Fruit fly (Drosophila melanogaster): Measurements from ENCODE around the gene Bili.

Bili gene

dm6 chr3R:25122736-25123211 lies 8.3 kb upstream of the Bili start, which contains the start of the genes CG31510 and TTLL5:
Gene CG31510 (minus strand): TSS chr3R:25122920.
Gene TTLL5 (minus strand): TSS chr3R:25122920.
- TF ChIP-seq toe (GFP tag; optimal IDR thresholded peaks at IDR 0.05) (no peak), bab1 (GFP tag; optimal IDR thresholded peaks at IDR 0.05) (peak; percentile 37)

DNA sequence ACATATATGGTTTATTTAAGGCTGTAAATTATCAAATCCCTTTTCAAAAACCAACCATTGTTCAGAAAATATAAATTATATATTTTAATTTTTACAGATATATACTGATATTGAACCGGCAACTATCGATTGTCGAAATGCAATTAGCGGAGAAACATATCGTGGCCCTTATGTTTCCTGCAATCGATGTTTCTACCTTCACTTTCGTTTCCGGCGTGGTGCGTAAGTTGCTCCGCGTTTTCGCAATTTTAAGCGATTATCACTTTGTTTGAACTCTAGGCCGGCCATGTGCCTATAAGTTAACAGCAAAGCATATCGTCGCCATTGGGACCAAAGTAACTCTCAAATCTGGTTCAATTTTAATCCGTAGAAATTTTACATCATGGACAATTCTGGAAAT lies 7.8 kb upstream of the Bili start, which contains the start of gene vig2:
Gene vig2 (plus strand): TSS at position 112 of the 400 bp plus-strand sequence.
- TF ChIP-seq CG12768 (GFP tag; optimal IDR thresholded peaks at IDR 0.05): peak; percentile 31
- TF ChIP-seq CG1620 (GFP tag; optimal IDR thresholded peaks at IDR 0.05): peak; percentile 62
- TF ChIP-seq CG7101 (tag; optimal IDR thresholded peaks at IDR 0.05): peak; percentile 47
- peak; percentile 61 for TF ChIP-seq CG7045 (GFP tag; optimal IDR thresholded peaks at IDR 0.05)
- peak; percentile 48 for TF ChIP-seq Hr96 (GFP tag; optimal IDR thresholded peaks at IDR 0.05)
- TF ChIP-seq ovo (GFP tag; optimal IDR thresholded peaks at IDR 0.05): peak; percentile 37
- TF ChIP-seq CG11617 (GFP tag; optimal IDR thresholded peaks at IDR 0.05): peak; percentile 61
- peak; percentile 4 for TF ChIP-seq CG33017 (tag; optimal IDR thresholded peaks at IDR 0.05)
- peak; percentile 32 for TF ChIP-seq pad (GFP tag; optimal IDR thresholded peaks at IDR 0.05)
- TF ChIP-seq Mnt (GFP tag; optimal IDR thresholded peaks at IDR 0.05): peak; percentile 32
- TF ChIP-seq Crg-1 (GFP tag; optimal IDR thresholded peaks at IDR 0.05): peak; percentile 36
- TF ChIP-seq CG5204 (GFP tag; optimal IDR thresholded peaks at IDR 0.05): peak; percentile 33
- peak; percentile 7 for TF ChIP-seq tj (GFP tag; optimal IDR thresholded peaks at IDR 0.05)
- peak; percentile 14 for TF ChIP-seq bab1 (GFP tag; optimal IDR thresholded peaks at IDR 0.05)

DNA sequence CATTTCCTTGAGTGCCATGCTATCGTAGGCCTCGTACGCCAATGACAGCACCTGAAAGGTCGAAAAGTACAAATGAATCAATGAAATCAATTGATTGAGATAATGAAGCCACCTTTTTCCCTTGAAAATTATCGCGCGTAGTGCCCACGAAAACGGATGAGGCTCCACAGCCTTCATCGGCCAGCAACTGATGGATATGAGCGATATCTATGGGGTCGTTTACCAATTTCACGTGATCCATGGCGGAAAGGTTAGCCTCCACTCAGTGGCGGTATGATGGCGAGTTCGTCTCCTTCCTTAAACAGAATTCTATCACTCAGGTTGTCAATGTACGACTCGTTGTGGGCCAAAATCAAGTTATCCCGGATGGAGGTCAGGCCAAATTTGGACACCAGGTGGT lies 4.3 kb upstream of the Bili start:
- no peak for TF ChIP-seq ovo (GFP tag; optimal IDR thresholded peaks at IDR 0.05)
- TF ChIP-seq cnc (optimal IDR thresholded peaks at IDR 0.05): no peak
- no peak for TF ChIP-seq pad (GFP tag; optimal IDR thresholded peaks at IDR 0.05)
- TF ChIP-seq CG12768 (GFP tag; optimal IDR thresholded peaks at IDR 0.05): no peak
- TF ChIP-seq Hr96 (GFP tag; optimal IDR thresholded peaks at IDR 0.05): no peak
- no peak for TF ChIP-seq toe (GFP tag; optimal IDR thresholded peaks at IDR 0.05)
- TF ChIP-seq CG5204 (GFP tag; optimal IDR thresholded peaks at IDR 0.05): no peak
- TF ChIP-seq CG11617 (GFP tag; optimal IDR thresholded peaks at IDR 0.05): no peak
- TF ChIP-seq kay (GFP tag; ENCODE audit: borderline replicate concordance): no peak
- TF ChIP-seq CG7045 (GFP tag; optimal IDR thresholded peaks at IDR 0.05): no peak
- no peak for TF ChIP-seq Crg-1 (GFP tag; optimal IDR thresholded peaks at IDR 0.05)
- TF ChIP-seq CG14711 (tag; optimal IDR thresholded peaks at IDR 0.05): no peak
- TF ChIP-seq Mnt (GFP tag; optimal IDR thresholded peaks at IDR 0.05): no peak
- TF ChIP-seq CG1620 (GFP tag; optimal IDR thresholded peaks at IDR 0.05): no peak
- TF ChIP-seq CG33017 (tag; optimal IDR thresholded peaks at IDR 0.05): no peak
- TF ChIP-seq tj (GFP tag; optimal IDR thresholded peaks at IDR 0.05): no peak
- no peak for TF ChIP-seq Clk (GFP tag; optimal IDR thresholded peaks at IDR 0.05)
- no peak for TF ChIP-seq bab1 (GFP tag; optimal IDR thresholded peaks at IDR 0.05)
- TF ChIP-seq cic (GFP tag; optimal IDR thresholded peaks at IDR 0.05): no peak

DNA sequence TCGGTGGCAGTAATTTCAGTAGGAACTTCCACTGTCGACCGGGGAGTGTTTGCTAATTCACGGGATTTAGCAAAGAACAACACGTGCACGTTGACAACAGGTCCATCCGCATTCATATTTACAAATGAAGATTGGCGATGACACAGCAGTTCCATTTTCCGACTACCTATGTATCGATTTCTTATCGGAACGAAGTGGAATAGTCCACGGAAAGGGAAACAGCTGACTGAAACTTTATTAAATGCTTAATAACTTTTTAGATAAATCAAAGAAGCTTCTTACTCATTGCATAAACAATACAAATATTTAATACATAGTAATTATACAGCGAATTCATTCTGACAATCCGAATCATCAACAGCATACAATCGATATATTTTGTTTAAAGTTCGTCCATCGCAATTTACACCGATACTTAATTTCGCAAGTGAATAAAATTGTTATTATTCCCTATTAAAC lies 3.8 kb upstream of the Bili start, which contains the start of the genes Mocs2A, Mocs2B and Clbn:
Gene Mocs2A (minus strand): TSS at position 129 of the 459 bp plus-strand sequence.
Gene Mocs2B (minus strand): TSS at position 129 of the 459 bp plus-strand sequence.
Gene Clbn (plus strand): TSS at position 272 of the 459 bp plus-strand sequence.
- TF ChIP-seq Mnt (GFP tag; optimal IDR thresholded peaks at IDR 0.05) (peak; percentile 43), cnc (optimal IDR thresholded peaks at IDR 0.05) (peak in 1 of 2 experiments; percentile 69), Hr96 (GFP tag; optimal IDR thresholded peaks at IDR 0.05) (peak; percentile 21), CG11617 (GFP tag; optimal IDR thresholded peaks at IDR 0.05) (no peak), kay (GFP tag; ENCODE audit: borderline replicate concordance) (peak; percentile 37), CG14711 (tag; optimal IDR thresholded peaks at IDR 0.05) (peak; percentile 1), CG5204 (GFP tag; optimal IDR thresholded peaks at IDR 0.05) (peak; percentile 5), pad (GFP tag; optimal IDR thresholded peaks at IDR 0.05) (no peak), bab1 (GFP tag; optimal IDR thresholded peaks at IDR 0.05) (no peak), toe (GFP tag; optimal IDR thresholded peaks at IDR 0.05) (peak; percentile 43)

- TF ChIP-seq Mnt (GFP tag; optimal IDR thresholded peaks at IDR 0.05): peak; percentile 28
- TF ChIP-seq CG33017 (tag; optimal IDR thresholded peaks at IDR 0.05): no peak
Observed at dm6 chr3R:25137565-25138367, 6.7 kb downstream of the Bili start, which contains the start of gene danr. Gene danr (plus strand): TSS chr3R:25138072.

dm6 chr3R:25152342-25152741 lies 21.2 kb downstream of the Bili start:
- TF ChIP-seq tj (GFP tag; optimal IDR thresholded peaks at IDR 0.05): no peak
- TF ChIP-seq CG7101 (tag; optimal IDR thresholded peaks at IDR 0.05): peak; percentile 11
- TF ChIP-seq kay (GFP tag; ENCODE audit: borderline replicate concordance): peak; percentile 70

DNA sequence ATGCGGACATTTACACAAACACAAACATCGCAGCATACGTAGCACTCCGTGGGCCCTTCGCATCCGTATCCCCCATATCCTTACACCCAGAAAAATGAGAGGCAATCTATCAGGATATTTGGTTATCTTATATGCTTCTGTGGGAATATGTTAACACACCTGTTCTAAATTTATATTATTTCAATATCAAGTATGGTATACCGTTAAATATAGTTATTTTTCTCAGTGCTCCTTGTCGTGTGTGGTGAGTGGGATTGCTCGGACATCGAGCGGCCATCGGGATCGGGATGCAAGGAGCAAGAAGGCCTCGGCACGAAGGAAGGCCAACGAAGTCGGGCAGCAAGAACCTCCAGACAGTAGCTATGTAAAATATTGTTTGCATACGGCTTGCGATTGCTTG lies 30.4 kb downstream of the Bili start:
- no peak for TF ChIP-seq Mnt (GFP tag; optimal IDR thresholded peaks at IDR 0.05)
- TF ChIP-seq CG1620 (GFP tag; optimal IDR thresholded peaks at IDR 0.05): no peak
- no peak for TF ChIP-seq Clk (GFP tag; optimal IDR thresholded peaks at IDR 0.05)
- TF ChIP-seq tj (GFP tag; optimal IDR thresholded peaks at IDR 0.05): no peak
- no peak for TF ChIP-seq bab1 (GFP tag; optimal IDR thresholded peaks at IDR 0.05)

Measured in whole organism, adult.